Fruit fly (Drosophila melanogaster): ENCODE results near the gene CG7420.

CG7420 gene

dm6 chr2L:1473427-1473826 lies 29.3 kb downstream of the CG7420 start (continued):
- no peak for TF ChIP-seq bbx (GFP tag; IDR thresholded peaks at IDR 0.05; ENCODE audit: partially characterized antibody)
- TF ChIP-seq CG12659 (GFP tag; optimal IDR thresholded peaks at IDR 0.05), result no peak
- peak; percentile 4 to 14 for TF ChIP-seq Hr51 (GFP tag; optimal IDR thresholded peaks at IDR 0.05)
- no peak for TF ChIP-seq CG11398 (GFP tag; optimal IDR thresholded peaks at IDR 0.05)
- no peak for TF ChIP-seq CG7786 (GFP tag; optimal IDR thresholded peaks at IDR 0.05)
- peak; percentile 79 for TF ChIP-seq chm (GFP tag; IDR thresholded peaks at IDR 0.05)
- no peak for TF ChIP-seq Abd-B (GFP tag; optimal IDR thresholded peaks at IDR 0.05)
- peak; percentile 6 for TF ChIP-seq bab2 (GFP tag; optimal IDR thresholded peaks at IDR 0.05)
- no peak for TF ChIP-seq repo (GFP tag; optimal IDR thresholded peaks at IDR 0.05)
- peak; percentile 13 for TF ChIP-seq Jarid2 (GFP tag; optimal IDR thresholded peaks at IDR 0.05)
- TF ChIP-seq ap (GFP tag; IDR thresholded peaks at IDR 0.05), result no peak
- peak; percentile 56 for TF ChIP-seq CG11504 (tag; optimal IDR thresholded peaks at IDR 0.05)
- TF ChIP-seq Gug (GFP tag; IDR thresholded peaks at IDR 0.05), result peak; percentile 54; the same call in 2 of the 4 replicates
- TF ChIP-seq shn (GFP tag; optimal IDR thresholded peaks at IDR 0.05), result no peak
- no peak for TF ChIP-seq CG13624 (GFP tag; optimal IDR thresholded peaks at IDR 0.05)
- TF ChIP-seq Spps (tag; optimal IDR thresholded peaks at IDR 0.05), result no peak
- peak; percentile 44; the same call in 1 of the 3 replicates for TF ChIP-seq CG17361 (GFP tag; IDR thresholded peaks at IDR 0.05)
- TF ChIP-seq CG12071 (GFP tag; optimal IDR thresholded peaks at IDR 0.05), result no peak
- peak; percentile 38 for TF ChIP-seq CG30403 (GFP tag; optimal IDR thresholded peaks at IDR 0.05)
- TF ChIP-seq pfk (GFP tag; optimal IDR thresholded peaks at IDR 0.05), result no peak
- TF ChIP-seq TFAM (GFP tag; optimal IDR thresholded peaks at IDR 0.05), result no peak
- peak; percentile 67 for TF ChIP-seq onecut (GFP tag; IDR thresholded peaks at IDR 0.05)
- TF ChIP-seq sens-2 (GFP tag; IDR thresholded peaks at IDR 0.05), result peak; percentile 43; the same call in 1 of the 2 replicates
- no peak for TF ChIP-seq luna (GFP tag; optimal IDR thresholded peaks at IDR 0.05)
- no peak for TF ChIP-seq Tbp (GFP tag; optimal IDR thresholded peaks at IDR 0.05)
- TF ChIP-seq emc (GFP tag; optimal IDR thresholded peaks at IDR 0.05), result no peak
- no peak for TF ChIP-seq CG10543 (GFP tag; optimal IDR thresholded peaks at IDR 0.05)
- peak; percentile 33 for TF ChIP-seq Antp (GFP tag; optimal IDR thresholded peaks at IDR 0.05)
- no peak for TF ChIP-seq CG31388 (GFP tag; optimal IDR thresholded peaks at IDR 0.05)
- TF ChIP-seq Hmx (GFP tag; optimal IDR thresholded peaks at IDR 0.05), result no peak
- TF ChIP-seq Atf-2 (GFP tag; optimal IDR thresholded peaks at IDR 0.05), result no peak
- no peak for TF ChIP-seq kah (GFP tag; optimal IDR thresholded peaks at IDR 0.05)
- TF ChIP-seq CG7839 (tag; optimal IDR thresholded peaks at IDR 0.05), result peak; percentile 56
- no peak for TF ChIP-seq Fer2 (tag; optimal IDR thresholded peaks at IDR 0.05)
- no peak for TF ChIP-seq Dp (GFP tag; optimal IDR thresholded peaks at IDR 0.05)
- TF ChIP-seq h (optimal IDR thresholded peaks at IDR 0.05), result no peak
- no peak for TF ChIP-seq Lim3 (GFP tag; IDR thresholded peaks at IDR 0.05)
- peak; percentile 92 for TF ChIP-seq Xrp1 (GFP tag; IDR thresholded peaks at IDR 0.05)
- TF ChIP-seq Sry-δ (GFP tag; optimal IDR thresholded peaks at IDR 0.05), result no peak
- no peak for TF ChIP-seq CG10565 (GFP tag; optimal IDR thresholded peaks at IDR 0.05)
- no peak for TF ChIP-seq Xbp1 (GFP tag; optimal IDR thresholded peaks at IDR 0.05)
- no peak for TF ChIP-seq Trl (optimal IDR thresholded peaks at IDR 0.05)
- peak; percentile 2 for TF ChIP-seq Trl (GFP tag; optimal IDR thresholded peaks at IDR 0.05)
- TF ChIP-seq NfI (GFP tag; optimal IDR thresholded peaks at IDR 0.05), result no peak
- no peak for TF ChIP-seq Eip74EF (GFP tag; optimal IDR thresholded peaks at IDR 0.05)
- TF ChIP-seq pb (GFP tag; optimal IDR thresholded peaks at IDR 0.05), result no peak
- peak; percentile 70 for TF ChIP-seq CG17829 (tag; optimal IDR thresholded peaks at IDR 0.05)
- no peak for TF ChIP-seq sd (tag; optimal IDR thresholded peaks at IDR 0.05)
- TF ChIP-seq aop (GFP tag; IDR thresholded peaks at IDR 0.05), result no peak
- peak; percentile 9 for TF ChIP-seq CoRest (tag; optimal IDR thresholded peaks at IDR 0.05)
- TF ChIP-seq slou (GFP tag; optimal IDR thresholded peaks at IDR 0.05), result no peak
- TF ChIP-seq ham (GFP tag; IDR thresholded peaks at IDR 0.05), result no peak
- TF ChIP-seq CG31224 (GFP tag; IDR thresholded peaks at IDR 0.05), result no peak

Data from whole organism, embryonic.